Fruit fly (Drosophila melanogaster) whole organism, adult: ENCODE results near the gene CG11878.

ENCODE experiments used
- CG12768 ChIP-seq: fragments of 200-800 bp; sonication (Bioruptor generic); optimal IDR thresholded peaks from 2 replicates; lab custom pipeline; 2017; ENCODE audit warnings: missing biosample characterization, missing genetic modification characterization, mild to moderate bottlenecking, moderate library complexity, missing genetic modification reagents
- CG14711 ChIP-seq: fragments of 200-800 bp; sonication (Bioruptor generic); optimal IDR thresholded peaks from 2 replicates; lab custom pipeline; 2018; ENCODE audit warnings: missing biosample characterization, mild to moderate bottlenecking, missing genetic modification characterization, moderate library complexity
- CG1620 ChIP-seq: fragments of 200-800 bp; sonication (Bioruptor generic); optimal IDR thresholded peaks from 2 replicates; lab custom pipeline; 2016; ENCODE audit warnings: missing biosample characterization, missing genetic modification characterization
- CG5204 ChIP-seq: fragments of 200-800 bp; sonication (Bioruptor generic); optimal IDR thresholded peaks from 2 replicates; lab custom pipeline; 2016; ENCODE audit warnings: missing biosample characterization, missing genetic modification characterization
- CG7045 ChIP-seq: fragments of 200-800 bp; sonication (Bioruptor generic); optimal IDR thresholded peaks from 2 replicates; lab custom pipeline; 2017; ENCODE audit warnings: missing biosample characterization, mild to moderate bottlenecking, missing genetic modification characterization
- CG7101 ChIP-seq: fragments of 200-800 bp; sonication (Bioruptor generic); optimal IDR thresholded peaks from 2 replicates; lab custom pipeline; 2018; ENCODE audit warnings: missing biosample characterization, mild to moderate bottlenecking, missing genetic modification characterization, moderate library complexity
- Mnt ChIP-seq: fragments of 200-800 bp; sonication (Bioruptor generic); optimal IDR thresholded peaks from 2 replicates; lab custom pipeline; 2016; ENCODE audit warnings: missing biosample characterization, mild to moderate bottlenecking, missing genetic modification characterization
- bab1 ChIP-seq: fragments of 200-800 bp; sonication (Bioruptor generic); optimal IDR thresholded peaks from 3 replicates; lab custom pipeline; 2019; ENCODE audit warnings: missing biosample characterization, mild to moderate bottlenecking, missing genetic modification characterization, moderate library complexity
- cnc ChIP-seq, 2 experiments: fragments of >200 bp; optimal IDR thresholded peaks; 2 replicates each; lab custom pipeline; 2017
- kay ChIP-seq: fragments of 200-800 bp; sonication (Bioruptor generic); peaks from one replicate; lab custom pipeline; 2016; ENCODE audit warnings: missing biosample characterization, missing genetic modification characterization, borderline replicate concordance

DNA sequence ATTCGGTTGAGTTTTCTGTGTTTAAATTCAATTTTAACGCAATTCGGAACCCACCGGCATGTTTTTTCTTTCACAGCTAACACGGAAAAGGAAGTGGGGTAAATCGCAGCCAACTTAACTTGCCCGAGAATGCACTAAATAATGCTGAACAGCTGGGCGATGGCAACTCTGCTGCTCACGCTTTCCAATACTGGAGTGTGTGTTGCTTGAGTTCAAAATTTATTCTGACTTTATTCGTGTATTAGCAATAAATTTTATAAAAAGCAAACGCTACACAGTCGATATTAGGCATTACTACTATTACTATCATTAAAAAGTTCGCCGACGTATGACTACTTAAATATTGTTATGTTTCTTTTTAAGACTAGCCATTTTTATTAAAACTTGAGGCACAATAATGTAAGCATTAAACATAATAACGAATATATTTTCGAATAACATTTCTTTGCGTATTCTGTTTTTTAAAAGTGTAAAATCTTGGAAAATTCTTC, 26.2 kb upstream of the CG11878 start, which contains the start of the genes RpS27 and Nup37:
- TF ChIP-seq cnc (optimal IDR thresholded peaks at IDR 0.05; lab: Kevin White, UChicago), result no peak
- TF ChIP-seq bab1, result peak; percentile 96
- TF ChIP-seq CG5204 (GFP tag; lab: Kevin White, UChicago), result peak; percentile 97
- TF ChIP-seq CG1620 (GFP tag; lab: Kevin White, UChicago), result peak; percentile 100
- peak; percentile 97 for TF ChIP-seq CG14711
- TF ChIP-seq CG12768, result peak; percentile 98
- peak; percentile 98 for TF ChIP-seq Mnt (GFP tag; lab: Kevin White, UChicago)
- peak; percentile 98 for TF ChIP-seq CG7045 (GFP tag; lab: Kevin White, UChicago)
- peak; percentile 99 for TF ChIP-seq CG7101 (tag; lab: Kevin White, UChicago)
- TF ChIP-seq kay (GFP tag; lab: Kevin White, UChicago), result peak; percentile 86
